Fruit fly (Drosophila melanogaster) whole organism, embryonic: Measurements from ENCODE around the gene CG14882.

Experiments
- B-H2 ChIP-seq: fragments of 200-800 bp; sonication (Bioruptor generic); optimal IDR thresholded peaks from 2 replicates; lab custom pipeline; 2018; ENCODE audit warnings: missing biosample characterization, mild to moderate bottlenecking, missing genetic modification characterization
- BEAF-32 ChIP-seq: fragments of 200-800 bp; sonication (Bioruptor generic); optimal IDR thresholded peaks from 3 replicates; lab custom pipeline; 2017; ENCODE audit warnings: missing biosample characterization, missing genetic modification characterization, mild to moderate bottlenecking, moderate library complexity, missing genetic modification reagents
- Bdp1 ChIP-seq: fragments of 200-800 bp; sonication (Bioruptor generic); optimal IDR thresholded peaks from 3 replicates; lab custom pipeline; 2016; ENCODE audit warnings: missing biosample characterization, missing genetic modification characterization
- CG1024 ChIP-seq: fragments of 200-800 bp; sonication (Bioruptor generic); IDR thresholded peaks from 2 replicates; pipeline ENCODE4 v1.3.6; 2022; ENCODE audit warnings: missing biosample characterization, missing genetic modification characterization
- CG10274 ChIP-seq: fragments of 200-800 bp; sonication (Bioruptor generic); optimal IDR thresholded peaks from 3 replicates; lab custom pipeline; 2017; ENCODE audit warnings: missing biosample characterization, mild to moderate bottlenecking, missing genetic modification characterization
- CG10366 ChIP-seq: fragments of 200-800 bp; sonication (Bioruptor generic); IDR thresholded peaks from 2 replicates; pipeline ENCODE4 v1.3.6; 2022; ENCODE audit warnings: missing biosample characterization, missing genetic modification characterization
- CG10431 ChIP-seq: fragments of 200-800 bp; sonication (Bioruptor generic); optimal IDR thresholded peaks from 3 replicates; lab custom pipeline; 2018; ENCODE audit warnings: missing biosample characterization, mild to moderate bottlenecking, missing genetic modification characterization
- CG10543 ChIP-seq: fragments of 200-800 bp; sonication (Bioruptor generic); optimal IDR thresholded peaks from 3 replicates; lab custom pipeline; 2017; ENCODE audit warnings: missing biosample characterization, mild to moderate bottlenecking, missing genetic modification characterization, moderate library complexity
- CG10654 ChIP-seq: fragments of 200-800 bp; sonication (Bioruptor generic); optimal IDR thresholded peaks from 2 replicates; lab custom pipeline; 2016; ENCODE audit warnings: missing biosample characterization, missing genetic modification characterization
- CG12744 ChIP-seq: fragments of 200-800 bp; sonication (Bioruptor generic); optimal IDR thresholded peaks from 2 replicates; lab custom pipeline; 2016; ENCODE audit warnings: missing biosample characterization, missing genetic modification characterization
- CG12769 ChIP-seq: fragments of 200-800 bp; sonication (Bioruptor generic); optimal IDR thresholded peaks from 2 replicates; lab custom pipeline; 2019; ENCODE audit warnings: missing biosample characterization, mild to moderate bottlenecking, missing genetic modification characterization, moderate library complexity
- CG14860 ChIP-seq: fragments of 200-800 bp; sonication (Bioruptor generic); IDR thresholded peaks from 3 replicates; pipeline ENCODE4 v1.3.6; 2022; ENCODE audit warnings: missing biosample characterization, missing genetic modification characterization; ENCODE audit not compliant: partially characterized antibody
- CG1529 ChIP-seq: fragments of 200-800 bp; sonication (Bioruptor generic); optimal IDR thresholded peaks from 3 replicates; lab custom pipeline; 2018; ENCODE audit warnings: missing biosample characterization, missing genetic modification characterization
- CG15479 ChIP-seq: fragments of 200-800 bp; sonication (Bioruptor generic); optimal IDR thresholded peaks from 3 replicates; lab custom pipeline; 2019; ENCODE audit warnings: missing biosample characterization, mild to moderate bottlenecking, missing genetic modification characterization, moderate library complexity
- CG17802 ChIP-seq: fragments of 200-800 bp; sonication (Bioruptor generic); optimal IDR thresholded peaks from 2 replicates; lab custom pipeline; 2018; ENCODE audit warnings: missing biosample characterization, mild to moderate bottlenecking, missing genetic modification characterization, moderate library complexity
- CG1792 ChIP-seq: fragments of 200-800 bp; sonication (Bioruptor generic); optimal IDR thresholded peaks from 2 replicates; lab custom pipeline; 2016; ENCODE audit warnings: missing biosample characterization, missing genetic modification characterization
- CG18476 ChIP-seq: fragments of 200-800 bp; sonication (Bioruptor generic); optimal IDR thresholded peaks from 2 replicates; lab custom pipeline; 2016; ENCODE audit warnings: missing biosample characterization, mild to moderate bottlenecking, missing genetic modification characterization
- CG6272 ChIP-seq: fragments of 200-800 bp; sonication (Bioruptor generic); IDR thresholded peaks from 2 replicates; pipeline ENCODE4 v1.3.6; 2022; ENCODE audit warnings: missing biosample characterization, missing genetic modification characterization
- CG7786 ChIP-seq: fragments of 200-800 bp; sonication (Bioruptor generic); optimal IDR thresholded peaks from 2 replicates; lab custom pipeline; 2016; ENCODE audit warnings: missing biosample characterization, missing genetic modification characterization
- CG8359 ChIP-seq: fragments of 200-800 bp; sonication (Bioruptor generic); optimal IDR thresholded peaks from 2 replicates; lab custom pipeline; 2017; ENCODE audit warnings: missing biosample characterization, mild to moderate bottlenecking, missing genetic modification characterization, borderline replicate concordance
- CG9727 ChIP-seq: fragments of 200-800 bp; sonication (Bioruptor generic); optimal IDR thresholded peaks from 3 replicates; lab custom pipeline; 2017; ENCODE audit warnings: missing biosample characterization, mild to moderate bottlenecking, missing genetic modification characterization
- Doc3 ChIP-seq: fragments of 200-800 bp; sonication (Bioruptor generic); IDR thresholded peaks from 3 replicates; pipeline ENCODE4 v1.3.6; 2022; ENCODE audit warnings: missing biosample characterization, missing genetic modification characterization; ENCODE audit not compliant: partially characterized antibody
- Hey ChIP-seq: fragments of 200-800 bp; sonication (Bioruptor generic); optimal IDR thresholded peaks from 3 replicates; lab custom pipeline; 2018; ENCODE audit warnings: missing biosample characterization, mild to moderate bottlenecking, missing genetic modification characterization
- Hr78 ChIP-seq, 2 experiments: fragments of 200-800 bp in 1 of 2; fragments of >200 bp in 1 of 2; sonication (Bioruptor generic) in 1 of 2; optimal IDR thresholded peaks; 2 replicates each; lab custom pipeline; 2017 to 2019; ENCODE audit warnings: missing biosample characterization in 2 of 2, missing genetic modification characterization in 2 of 2, mild to moderate bottlenecking in 1 of 2, moderate library complexity in 1 of 2
- MESR4 ChIP-seq: fragments of 200-800 bp; sonication (Bioruptor generic); optimal IDR thresholded peaks from 2 replicates; lab custom pipeline; 2018; ENCODE audit warnings: missing biosample characterization, mild to moderate bottlenecking, missing genetic modification characterization, moderate library complexity
- MTF-1 ChIP-seq: fragments of 200-800 bp; sonication (Bioruptor generic); optimal IDR thresholded peaks from 2 replicates; lab custom pipeline; 2018; ENCODE audit warnings: missing biosample characterization, mild to moderate bottlenecking, missing genetic modification characterization, borderline replicate concordance
- NfI ChIP-seq: fragments of 200-800 bp; sonication (Bioruptor generic); optimal IDR thresholded peaks from 3 replicates; lab custom pipeline; 2018; ENCODE audit warnings: missing biosample characterization, mild to moderate bottlenecking, missing genetic modification characterization, moderate library complexity
- Sry-δ ChIP-seq: fragments of 200-800 bp; sonication (Bioruptor generic); optimal IDR thresholded peaks from 2 replicates; lab custom pipeline; 2016; ENCODE audit warnings: missing biosample characterization, missing genetic modification characterization
- Taf1 ChIP-seq: fragments of 200-800 bp; sonication (Bioruptor generic); IDR thresholded peaks from 2 replicates; pipeline ENCODE4 v1.3.6; 2022; ENCODE audit warnings: missing biosample characterization, missing genetic modification characterization
- Vsx1 ChIP-seq: fragments of 200-800 bp; sonication (Bioruptor generic); optimal IDR thresholded peaks from 2 replicates; lab custom pipeline; 2017; ENCODE audit warnings: missing biosample characterization, mild to moderate bottlenecking, missing genetic modification characterization, missing genetic modification reagents
- ab ChIP-seq: fragments of 200-800 bp; sonication (Bioruptor generic); optimal IDR thresholded peaks from 2 replicates; lab custom pipeline; 2016; ENCODE audit warnings: missing biosample characterization, missing genetic modification characterization
- bbx ChIP-seq: fragments of 200-800 bp; sonication (Bioruptor generic); IDR thresholded peaks from 2 replicates; pipeline ENCODE4 v1.3.6; 2022; ENCODE audit warnings: missing biosample characterization, missing genetic modification characterization; ENCODE audit not compliant: partially characterized antibody
- da ChIP-seq: fragments of 200-800 bp; sonication (Bioruptor generic); optimal IDR thresholded peaks from 2 replicates; lab custom pipeline; 2016; ENCODE audit warnings: missing biosample characterization, missing genetic modification characterization
- fd3F ChIP-seq: fragments of 200-800 bp; sonication (Bioruptor generic); optimal IDR thresholded peaks from 2 replicates; lab custom pipeline; 2018; ENCODE audit warnings: missing biosample characterization, mild to moderate bottlenecking, missing genetic modification characterization, moderate library complexity
- ftz-f1 ChIP-seq: fragments of 200-800 bp; sonication (Bioruptor generic); optimal IDR thresholded peaks from 2 replicates; lab custom pipeline; 2016; ENCODE audit warnings: missing biosample characterization, missing genetic modification characterization
- gcm ChIP-seq: fragments of 200-800 bp; sonication (Bioruptor generic); optimal IDR thresholded peaks from 2 replicates; lab custom pipeline; 2019; ENCODE audit warnings: missing biosample characterization, mild to moderate bottlenecking, missing genetic modification characterization, moderate library complexity
- hkb ChIP-seq, 2 experiments: fragments of 200-800 bp in 1 of 2; fragments of >200 bp in 1 of 2; sonication (Bioruptor generic) in 1 of 2; IDR thresholded peaks in 1 of 2; optimal IDR thresholded peaks in 1 of 2; 2 replicates each; pipeline versions ENCODE4 v1.3.6 to Lab custom; 2017 to 2022; ENCODE audit warnings: missing biosample characterization in 1 of 2, missing genetic modification characterization in 1 of 2
- ind ChIP-seq: fragments of 200-800 bp; sonication (Bioruptor generic); optimal IDR thresholded peaks from 3 replicates; lab custom pipeline; 2016; ENCODE audit warnings: missing biosample characterization, missing genetic modification characterization
- insv ChIP-seq, 2 experiments: fragments of 200-800 bp; sonication (Bioruptor generic); optimal IDR thresholded peaks; 3 replicates each; lab custom pipeline; 2016 to 2018; ENCODE audit warnings: missing biosample characterization in 2 of 2, missing genetic modification characterization in 2 of 2
- jing ChIP-seq: fragments of 200-800 bp; sonication (Bioruptor generic); optimal IDR thresholded peaks from 2 replicates; lab custom pipeline; 2018; ENCODE audit warnings: missing biosample characterization, mild to moderate bottlenecking, missing genetic modification characterization
- nmo ChIP-seq: fragments of 200-800 bp; sonication (Bioruptor generic); optimal IDR thresholded peaks from 2 replicates; lab custom pipeline; 2018; ENCODE audit warnings: missing biosample characterization, mild to moderate bottlenecking, missing genetic modification characterization, moderate library complexity
- prd ChIP-seq, 3 experiments: fragments of >200 bp in 2 of 3; fragments of 200-800 bp in 1 of 3; sonication (Bioruptor generic) in 1 of 3; optimal IDR thresholded peaks in 2 of 3; IDR thresholded peaks in 1 of 3; 2 replicates in 2 of 3; 3 replicates in 1 of 3; pipeline versions ENCODE4 v1.3.6 to Lab custom; 2017 to 2022; ENCODE audit warnings: missing biosample characterization in 1 of 3, missing genetic modification characterization in 1 of 3
- ranshi ChIP-seq: fragments of 200-800 bp; sonication (Bioruptor generic); IDR thresholded peaks from 2 replicates; pipeline ENCODE4 v1.3.6; 2022; ENCODE audit warnings: missing biosample characterization, missing genetic modification characterization
- sr ChIP-seq: fragments of 200-800 bp; sonication (Bioruptor generic); IDR thresholded peaks from 3 replicates; pipeline ENCODE4 v1.3.6; 2022; ENCODE audit warnings: missing biosample characterization, missing genetic modification characterization
- tap ChIP-seq: fragments of 200-800 bp; optimal IDR thresholded peaks from 3 replicates; lab custom pipeline; 2019; ENCODE audit warnings: missing biosample characterization, mild to moderate bottlenecking, missing genetic modification characterization, moderate library complexity
- yki ChIP-seq: fragments of >200 bp; optimal IDR thresholded peaks from 3 replicates; lab custom pipeline; 2018
- z ChIP-seq: fragments of 200-800 bp; sonication (Bioruptor generic); IDR thresholded peaks from 3 replicates; pipeline ENCODE4 v1.3.6; 2022; ENCODE audit warnings: missing biosample characterization, missing genetic modification characterization
- zen ChIP-seq: fragments of 200-800 bp; sonication (Bioruptor generic); optimal IDR thresholded peaks from 3 replicates; lab custom pipeline; 2018; ENCODE audit warnings: missing biosample characterization, mild to moderate bottlenecking, missing genetic modification characterization, moderate library complexity

CG14882 gene

DNA sequence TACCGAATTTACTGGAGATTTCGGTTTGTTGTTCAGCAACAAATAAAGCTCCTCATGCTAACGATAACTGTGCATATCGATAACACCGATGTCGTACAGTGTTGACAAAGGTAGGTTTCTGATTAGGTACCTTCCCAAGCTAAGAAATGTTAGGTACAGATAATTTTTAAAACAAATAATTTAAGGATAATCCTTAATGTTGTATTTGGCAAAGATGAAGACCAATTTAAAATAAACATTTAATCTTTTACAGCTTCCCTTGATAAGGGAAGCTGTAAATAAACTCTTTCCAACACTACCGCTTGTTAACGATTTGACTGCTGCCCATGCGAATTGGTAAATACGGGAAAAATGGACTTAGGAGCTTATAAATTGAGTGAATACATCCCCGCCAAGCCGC is at the start of gene CG14882, which contains the start of gene Ttc1 (continued):
- TF ChIP-seq Sry-δ (peak; percentile 49), CG8359 (GFP tag; lab: Kevin White, UChicago) (no peak), CG18476 (GFP tag; lab: Kevin White, UChicago) (peak; percentile 39), z (GFP tag; lab: Robert Waterston, UW) (no peak), ranshi (peak; percentile 82), CG1024 (GFP tag; lab: Robert Waterston, UW) (peak; percentile 12; the same call in 1 of the 2 replicates), gcm (GFP tag; lab: Kevin White, UChicago) (peak; percentile 76), ind (GFP tag; lab: Kevin White, UChicago) (peak; percentile 85), CG12769 (tag; lab: Kevin White, UChicago) (no peak), CG10431 (GFP tag; lab: Kevin White, UChicago) (peak; percentile 40), NfI (peak; percentile 80), CG6272 (GFP tag; lab: Robert Waterston, UW) (peak; percentile 65; the same call in 1 of the 2 replicates), insv (GFP tag; optimal IDR thresholded peaks at IDR 0.05; lab: Kevin White, UChicago) (peak in 1 of 2 experiments; percentile 28), hkb (optimal IDR thresholded peaks at IDR 0.05; lab: Kevin White, UChicago) (no peak), hkb (GFP tag; IDR thresholded peaks at IDR 0.05; lab: Robert Waterston, UW) (peak; percentile 92), Doc3 (GFP tag; lab: Robert Waterston, UW) (0 out of 3 replicates have a peak, but pooled peaks have one; percentile 24), CG17802 (no peak), CG1529 (GFP tag; lab: Kevin White, UChicago) (peak; percentile 62), da (GFP tag; lab: Kevin White, UChicago) (peak; percentile 48), Bdp1 (GFP tag; lab: Kevin White, UChicago) (peak; percentile 73), Hr78 (GFP tag; optimal IDR thresholded peaks at IDR 0.05; lab: Kevin White, UChicago) (no peak), ftz-f1 (peak; percentile 57), sr (peak; percentile 57; the same call in 2 of the 3 replicates), CG12744 (peak; percentile 77), fd3F (GFP tag; lab: Kevin White, UChicago) (peak; percentile 73), tap (tag; lab: Kevin White, UChicago) (no peak), Vsx1 (GFP tag; lab: Kevin White, UChicago) (no peak), ab (peak; percentile 32), Hey (tag; lab: Kevin White, UChicago) (no peak), CG7786 (GFP tag; lab: Kevin White, UChicago) (peak; percentile 85), CG10654 (GFP tag; lab: Kevin White, UChicago) (peak; percentile 78), CG1792 (GFP tag; lab: Kevin White, UChicago) (peak; percentile 45), CG14860 (GFP tag; lab: Robert Waterston, UW) (0 out of 3 replicates have a peak, but pooled peaks have one; percentile 6), MESR4 (GFP tag; lab: Kevin White, UChicago) (peak; percentile 24), CG10274 (GFP tag; lab: Kevin White, UChicago) (no peak), yki (lab: Kevin White, UChicago) (no peak), prd (optimal IDR thresholded peaks at IDR 0.05; lab: Kevin White, UChicago) (no peak), prd (GFP tag; IDR thresholded peaks at IDR 0.05; lab: Robert Waterston, UW) (peak; percentile 84), B-H2 (GFP tag; lab: Kevin White, UChicago) (peak; percentile 62), BEAF-32 (GFP tag; lab: Kevin White, UChicago) (peak; percentile 56), MTF-1 (GFP tag; lab: Kevin White, UChicago) (peak; percentile 27), CG10366 (peak; percentile 93), CG9727 (GFP tag; lab: Kevin White, UChicago) (peak; percentile 75), Taf1 (GFP tag; lab: Robert Waterston, UW) (peak; percentile 77), zen (peak; percentile 25), nmo (peak; percentile 81), CG15479 (GFP tag; lab: Kevin White, UChicago) (no peak), CG10543 (GFP tag; lab: Kevin White, UChicago) (peak; percentile 70), bbx (peak; percentile 74), jing (GFP tag; lab: Kevin White, UChicago) (peak; percentile 25)
